Worm (Caenorhabditis elegans) whole organism, L4 larva: Measurements from ENCODE around the gene txt-13.

Experiments
- D1046.2 ChIP-seq: fragments of 200-800 bp; sonication (Bioruptor generic); IDR thresholded peaks from 2 replicates; pipeline ENCODE4 v1.3.6; 2022; ENCODE audit warnings: missing genetic modification characterization, missing compliant biosample characterization
- F10B5.3 ChIP-seq: sonication (generic microtip); optimal IDR thresholded peaks from 2 replicates; lab custom pipeline; 2016; ENCODE audit warnings: mild to moderate bottlenecking, missing genetic modification characterization, missing compliant biosample characterization
- F37D6.2 ChIP-seq: sonication (generic microtip); optimal IDR thresholded peaks from 2 replicates; lab custom pipeline; 2016; ENCODE audit warnings: mild to moderate bottlenecking, missing genetic modification characterization, missing compliant biosample characterization
- F44E2.7 ChIP-seq: fragments of 200-800 bp; sonication (Bioruptor generic); IDR thresholded peaks from 2 replicates; pipeline ENCODE4 v2.1.2; 2022; ENCODE audit warnings: missing genetic modification characterization, missing compliant biosample characterization
- R02D3.7 ChIP-seq: fragments of 150-350 bp; sonication (generic microtip); optimal IDR thresholded peaks from 3 replicates; lab custom pipeline; 2014; ENCODE audit warnings: missing biosample characterization, missing genetic modification characterization
- T20F7.1 ChIP-seq: fragments of 200-800 bp; sonication (Bioruptor generic); optimal IDR thresholded peaks from 2 replicates; lab custom pipeline; 2018; ENCODE audit warnings: mild to moderate bottlenecking, missing genetic modification characterization, missing compliant biosample characterization
- T26A8.4 ChIP-seq: fragments of 200-800 bp; sonication (Bioruptor generic); IDR thresholded peaks from 2 replicates; pipeline ENCODE4 v1.3.6; 2022; ENCODE audit warnings: missing genetic modification characterization, missing compliant biosample characterization
- Y48G9A.11 ChIP-seq: fragments of 200-800 bp; sonication (Bioruptor generic); IDR thresholded peaks from 2 replicates; pipeline ENCODE4 v1.3.6; 2022; ENCODE audit warnings: missing genetic modification reagents, missing genetic modification characterization, missing compliant biosample characterization
- ZK546.5 ChIP-seq, 2 experiments: sonication (generic microtip); optimal IDR thresholded peaks; 2 replicates each; lab custom pipeline; 2017; ENCODE audit warnings: missing biosample characterization in 2 of 2, missing genetic modification characterization in 2 of 2
- aha-1 ChIP-seq: fragments of 150-350 bp; peaks from one replicate; lab custom pipeline; 2014; ENCODE audit warnings: missing biosample characterization, missing genetic modification characterization
- ama-1 ChIP-seq: fragments of 150-350 bp; optimal IDR thresholded peaks from 2 replicates; lab custom pipeline; 2014; ENCODE audit warnings: inconsistent platforms, mixed read lengths
- ceh-32 ChIP-seq: sonication (generic microtip); optimal IDR thresholded peaks from 2 replicates; lab custom pipeline; 2016; ENCODE audit warnings: mild to moderate bottlenecking, missing genetic modification characterization, missing compliant biosample characterization; ENCODE audit not compliant: poor library complexity
- ceh-44 ChIP-seq: fragments of 200-800 bp; sonication (Bioruptor generic); IDR thresholded peaks from 2 replicates; pipeline ENCODE4 v1.3.6; 2022; ENCODE audit warnings: missing genetic modification reagents, missing genetic modification characterization, missing compliant biosample characterization
- ceh-62 ChIP-seq: sonication (generic microtip); optimal IDR thresholded peaks from 2 replicates; lab custom pipeline; 2017; ENCODE audit warnings: missing biosample characterization, missing genetic modification characterization
- ceh-82 ChIP-seq: sonication (generic microtip); optimal IDR thresholded peaks from 2 replicates; lab custom pipeline; 2017; ENCODE audit warnings: missing biosample characterization, missing genetic modification characterization
- daf-12 ChIP-seq: fragments of 150-350 bp; optimal IDR thresholded peaks from 2 replicates; lab custom pipeline; 2014; ENCODE audit warnings: missing biosample characterization, missing genetic modification reagents, missing genetic modification characterization
- daf-19 ChIP-seq: fragments of 200-800 bp; sonication (Bioruptor generic); conservative IDR thresholded peaks from 2 replicates; pipeline ENCODE4 v1.3.6; 2022; ENCODE audit warnings: missing genetic modification characterization, missing compliant biosample characterization
- dpl-1 ChIP-seq: fragments of 150-350 bp; optimal IDR thresholded peaks from 2 replicates; lab custom pipeline; 2014; ENCODE audit warnings: missing biosample characterization, missing genetic modification reagents, missing genetic modification characterization
- egl-27 ChIP-seq: sonication (generic microtip); optimal IDR thresholded peaks from 3 replicates; lab custom pipeline; 2017; ENCODE audit warnings: missing biosample characterization, missing genetic modification reagents, missing genetic modification characterization
- fkh-10 ChIP-seq: fragments of 150-350 bp; optimal IDR thresholded peaks from 2 replicates; lab custom pipeline; 2014; ENCODE audit warnings: missing biosample characterization, missing genetic modification reagents, missing genetic modification characterization
- fos-1 ChIP-seq: fragments of 150-350 bp; optimal IDR thresholded peaks from 2 replicates; lab custom pipeline; 2014; ENCODE audit warnings: missing biosample characterization, missing genetic modification characterization
- hif-1 ChIP-seq, 2 experiments: sonication (generic microtip); optimal IDR thresholded peaks; 2 replicates each; lab custom pipeline; 2016 to 2017; ENCODE audit warnings: missing compliant biosample characterization in 2 of 2, missing genetic modification characterization in 2 of 2, missing genetic modification reagents in 2 of 2, missing genotype in 2 of 2, mild to moderate bottlenecking in 1 of 2
- hlh-11 ChIP-seq: fragments of 200-800 bp; sonication (Bioruptor generic); optimal IDR thresholded peaks from 2 replicates; lab custom pipeline; 2018; ENCODE audit warnings: mild to moderate bottlenecking, missing genetic modification characterization, missing compliant biosample characterization
- hlh-30 ChIP-seq: sonication (generic microtip); optimal IDR thresholded peaks from 2 replicates; lab custom pipeline; 2017; ENCODE audit warnings: antibody characterized with exemption, mild to moderate bottlenecking, missing genetic modification characterization, missing compliant biosample characterization; ENCODE audit not compliant: insufficient read depth
- hmg-1.1 ChIP-seq: fragments of 200-800 bp; sonication (Bioruptor generic); IDR thresholded peaks from 2 replicates; pipeline ENCODE4 v1.3.6; 2022; ENCODE audit warnings: missing genetic modification reagents, missing genetic modification characterization, missing compliant biosample characterization
- lin-13 ChIP-seq: fragments of 150-350 bp; optimal IDR thresholded peaks from 2 replicates; lab custom pipeline; 2014; ENCODE audit warnings: missing biosample characterization, missing genetic modification reagents, missing genetic modification characterization
- lin-15B ChIP-seq: fragments of 150-350 bp; sonication (generic microtip); optimal IDR thresholded peaks from 3 replicates; lab custom pipeline; 2014; ENCODE audit warnings: missing biosample characterization, missing genetic modification characterization
- lin-29 ChIP-seq: fragments of 200-800 bp; sonication (Bioruptor generic); IDR thresholded peaks from 2 replicates; pipeline ENCODE4 v1.3.6; 2022; ENCODE audit warnings: missing genetic modification reagents, missing genetic modification characterization, missing compliant biosample characterization
- lin-39 ChIP-seq: fragments of 150-350 bp; optimal IDR thresholded peaks from 2 replicates; lab custom pipeline; 2014; ENCODE audit warnings: missing biosample characterization, missing genetic modification reagents, missing genetic modification characterization
- lir-3 ChIP-seq: sonication (generic microtip); optimal IDR thresholded peaks from 2 replicates; lab custom pipeline; 2016; ENCODE audit warnings: mild to moderate bottlenecking, missing genetic modification characterization, missing compliant biosample characterization
- lsy-2 ChIP-seq, 2 experiments: fragments of 150-350 bp in 1 of 2; sonication (generic microtip) in 1 of 2; optimal IDR thresholded peaks; 2 replicates each; lab custom pipeline; 2014 to 2017; ENCODE audit warnings: missing biosample characterization in 2 of 2, missing genetic modification characterization in 2 of 2
- mdl-1 ChIP-seq, 2 experiments: fragments of 150-350 bp in 1 of 2; sonication (generic microtip) in 1 of 2; optimal IDR thresholded peaks; 2 replicates each; lab custom pipeline; 2014 to 2017; ENCODE audit warnings: missing biosample characterization in 2 of 2, missing genetic modification characterization in 2 of 2
- mep-1 ChIP-seq: fragments of 150-350 bp; sonication (generic microtip); optimal IDR thresholded peaks from 3 replicates; lab custom pipeline; 2014; ENCODE audit warnings: missing biosample characterization, missing genetic modification characterization
- mes-2 ChIP-seq: sonication (generic microtip); optimal IDR thresholded peaks from 2 replicates; lab custom pipeline; 2016; ENCODE audit warnings: missing genotype, mild to moderate bottlenecking, missing genetic modification characterization, missing compliant biosample characterization; ENCODE audit not compliant: poor library complexity, severe bottlenecking
- nhr-237 ChIP-seq: sonication (generic microtip); optimal IDR thresholded peaks from 2 replicates; lab custom pipeline; 2017; ENCODE audit warnings: missing biosample characterization, missing genetic modification characterization
- nhr-25 ChIP-seq: sonication (generic microtip); optimal IDR thresholded peaks from 2 replicates; lab custom pipeline; 2017; ENCODE audit warnings: missing genetic modification characterization, mild to moderate bottlenecking, missing compliant biosample characterization, antibody characterized with exemption, moderate library complexity, borderline replicate concordance; ENCODE audit not compliant: insufficient read depth
- nhr-28 ChIP-seq: fragments of 150-350 bp; optimal IDR thresholded peaks from 2 replicates; lab custom pipeline; 2014; ENCODE audit warnings: missing biosample characterization, missing genetic modification characterization
- nhr-76 ChIP-seq: fragments of 150-350 bp; optimal IDR thresholded peaks from 2 replicates; lab custom pipeline; 2014; ENCODE audit warnings: missing biosample characterization, missing genetic modification characterization
- nhr-77 ChIP-seq: fragments of 150-350 bp; optimal IDR thresholded peaks from 2 replicates; lab custom pipeline; 2014; ENCODE audit warnings: missing biosample characterization, missing genetic modification characterization
- pqm-1 ChIP-seq: sonication (generic microtip); optimal IDR thresholded peaks from 2 replicates; lab custom pipeline; 2017; ENCODE audit warnings: missing biosample characterization, missing genetic modification characterization
- rbr-2 ChIP-seq: sonication (generic microtip); optimal IDR thresholded peaks from 2 replicates; lab custom pipeline; 2016; ENCODE audit warnings: missing genotype, missing genetic modification characterization, missing compliant biosample characterization
- saeg-2 ChIP-seq: fragments of 200-800 bp; sonication (Bioruptor generic); IDR thresholded peaks from 2 replicates; pipeline ENCODE4 v1.3.6; 2022; ENCODE audit warnings: missing genetic modification reagents, missing genetic modification characterization, missing compliant biosample characterization
- set-16 ChIP-seq: fragments of 200-800 bp; sonication (Bioruptor generic); IDR thresholded peaks from 2 replicates; pipeline ENCODE4 v1.3.6; 2022; ENCODE audit warnings: missing genetic modification reagents, missing genetic modification characterization, missing compliant biosample characterization
- spr-1 ChIP-seq: sonication (generic microtip); optimal IDR thresholded peaks from 2 replicates; lab custom pipeline; 2016; ENCODE audit warnings: mild to moderate bottlenecking, missing genetic modification characterization, missing compliant biosample characterization
- spr-3 ChIP-seq: fragments of 200-800 bp; sonication (Bioruptor generic); optimal IDR thresholded peaks from 2 replicates; lab custom pipeline; 2018; ENCODE audit warnings: mild to moderate bottlenecking, missing genetic modification characterization, missing compliant biosample characterization
- tra-1 ChIP-seq: fragments of 200-800 bp; sonication (Bioruptor generic); IDR thresholded peaks from 2 replicates; pipeline ENCODE4 v1.3.6; 2022; ENCODE audit warnings: missing genetic modification reagents, missing genetic modification characterization, missing compliant biosample characterization
- unc-130 ChIP-seq: sonication (generic microtip); optimal IDR thresholded peaks from 2 replicates; lab custom pipeline; 2016; ENCODE audit warnings: missing genetic modification reagents, missing genetic modification characterization, missing compliant biosample characterization
- unc-62 ChIP-seq, 3 experiments: fragments of 150-350 bp in 1 of 3; sonication (generic microtip); optimal IDR thresholded peaks in 2 of 3; peaks in 1 of 3; 1 replicate in 1 of 3; 2 replicates in 2 of 3; lab custom pipeline; 2014 to 2017; ENCODE audit warnings: missing biosample characterization in 3 of 3, missing genetic modification characterization in 3 of 3, missing genetic modification reagents in 3 of 3, missing genotype in 1 of 3
- vab-7 ChIP-seq: fragments of 200-800 bp; sonication (Bioruptor generic); IDR thresholded peaks from 2 replicates; pipeline ENCODE4 v1.3.6; 2022; ENCODE audit warnings: missing genetic modification reagents, missing genetic modification characterization, missing compliant biosample characterization
- zfp-3 ChIP-seq: fragments of 200-800 bp; sonication (Bioruptor generic); conservative IDR thresholded peaks from 2 replicates; pipeline ENCODE4 v1.3.6; 2022; ENCODE audit warnings: missing genetic modification reagents, missing genetic modification characterization, missing compliant biosample characterization
- zip-11 ChIP-seq: fragments of 200-800 bp; sonication (Bioruptor generic); IDR thresholded peaks from 2 replicates; pipeline ENCODE4 v1.3.6; 2022; ENCODE audit warnings: missing genetic modification characterization, missing compliant biosample characterization
- ztf-11 ChIP-seq: fragments of 150-350 bp; optimal IDR thresholded peaks from 2 replicates; lab custom pipeline; 2014; ENCODE audit warnings: missing biosample characterization, missing genetic modification characterization
- ztf-7 ChIP-seq: fragments of 150-350 bp; optimal IDR thresholded peaks from 2 replicates; lab custom pipeline; 2014; ENCODE audit warnings: missing biosample characterization, missing genetic modification characterization

The txt-13 gene

DNA sequence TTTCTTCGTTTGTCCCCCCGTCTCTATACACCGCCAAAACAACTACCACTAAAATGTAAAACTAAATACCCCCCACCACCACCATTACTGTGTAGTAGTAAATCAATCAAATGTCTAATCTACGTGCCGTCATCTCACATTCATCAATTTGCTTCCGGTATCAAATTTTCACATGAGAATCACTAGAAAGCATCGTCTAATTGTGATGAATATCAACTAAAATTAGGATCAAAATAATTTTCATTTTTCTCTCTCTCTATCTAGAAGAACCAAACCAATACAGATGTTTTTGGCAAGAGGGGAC, 23.7 kb upstream of the txt-13 start:
- TF ChIP-seq fkh-10 (GFP tag; lab: Kevin White, UChicago) (no peak), nhr-76 (no peak), mdl-1 (tag; optimal IDR thresholded peaks at IDR 0.05; lab: Kevin White, UChicago) (no peak), rbr-2 (tag; lab: Kevin White, UChicago) (no peak), lin-39 (tag; lab: Kevin White, UChicago) (no peak), T26A8.4 (GFP tag; lab: Robert Waterston, UW) (no peak), D1046.2 (no peak), zfp-3 (GFP tag; lab: Robert Waterston, UW) (no peak; the same call in 1 of the 2 replicates), hif-1 (tag; optimal IDR thresholded peaks at IDR 0.05; lab: Kevin White, UChicago) (no peak), ceh-82 (tag; lab: Kevin White, UChicago) (no peak), F10B5.3 (tag; lab: Kevin White, UChicago) (no peak), R02D3.7 (tag; lab: Kevin White, UChicago) (no peak), nhr-28 (tag; lab: Kevin White, UChicago) (no peak), T20F7.1 (peak; percentile 39), egl-27 (tag; lab: Kevin White, UChicago) (no peak), nhr-77 (peak; percentile 22), lin-29 (GFP tag; lab: Robert Waterston, UW) (no peak), nhr-25 (peak; percentile 20), daf-12 (tag; lab: Kevin White, UChicago) (no peak), nhr-237 (tag; lab: Kevin White, UChicago) (no peak), vab-7 (GFP tag; lab: Robert Waterston, UW) (no peak), hlh-30 (tag; lab: Kevin White, UChicago) (no peak), tra-1 (GFP tag; lab: Robert Waterston, UW) (no peak), mep-1 (tag; lab: Kevin White, UChicago) (peak; percentile 18), Y48G9A.11 (no peak), spr-1 (tag; lab: Kevin White, UChicago) (no peak), F37D6.2 (no peak), spr-3 (no peak), lir-3 (tag; lab: Kevin White, UChicago) (no peak), ztf-7 (no peak), set-16 (GFP tag; lab: Robert Waterston, UW) (no peak), daf-19 (GFP tag; lab: Robert Waterston, UW) (no peak), lsy-2 (tag; optimal IDR thresholded peaks at IDR 0.05; lab: Kevin White, UChicago) (peak in 1 of 2 experiments; percentile 19), ceh-62 (no peak), aha-1 (tag; lab: Kevin White, UChicago) (no peak), ZK546.5 (tag; optimal IDR thresholded peaks at IDR 0.05; lab: Kevin White, UChicago) (no peak), unc-62 (GFP tag; optimal IDR thresholded peaks at IDR 0.05 in 1 of 2; lab: Kevin White, UChicago) (peak in 1 of 2 experiments; percentile 69), unc-62 (tag; optimal IDR thresholded peaks at IDR 0.05; lab: Kevin White, UChicago) (no peak), F44E2.7 (GFP tag; lab: Robert Waterston, UW) (no peak), pqm-1 (tag; lab: Kevin White, UChicago) (no peak), mes-2 (tag; lab: Kevin White, UChicago) (no peak), zip-11 (GFP tag; lab: Robert Waterston, UW) (no peak), ztf-11 (tag; lab: Kevin White, UChicago) (no peak), fos-1 (tag; lab: Kevin White, UChicago) (no peak), saeg-2 (GFP tag; lab: Robert Waterston, UW) (no peak), ceh-44 (GFP tag; lab: Robert Waterston, UW) (no peak), ceh-32 (tag; lab: Kevin White, UChicago) (no peak), unc-130 (GFP tag; lab: Kevin White, UChicago) (no peak), hlh-11 (no peak), lin-15B (tag; lab: Kevin White, UChicago) (no peak), dpl-1 (no peak), lin-13 (GFP tag; lab: Kevin White, UChicago) (peak; percentile 21), hmg-1.1 (GFP tag; lab: Robert Waterston, UW) (no peak), ama-1 (lab: Kevin White, UChicago) (peak; percentile 57)
